Worm (Caenorhabditis elegans): ENCODE data around the gene M04C3.2.

ce11 chrV:19457120-19457519 is 8.4 kb upstream of the M04C3.2 start, which contains the start of gene Y43F8B.24:
- TF ChIP-seq unc-130 (GFP tag; optimal IDR thresholded peaks at IDR 0.05) (no peak), ceh-20 (GFP tag; IDR thresholded peaks at IDR 0.05) (no peak)
